Fruit fly (Drosophila melanogaster) ovary, adult (tissue): ENCODE data around the gene Uqcc1.
A peak's percentile ranks its signal among the peaks of the same experiment; 100 is the strongest.

Source experiments
- CG17801 ChIP-seq: fragments of 200-800 bp; optimal IDR thresholded peaks from 2 replicates; lab custom pipeline; 2019; ENCODE audit warnings: missing biosample characterization, mild to moderate bottlenecking, missing genetic modification characterization, moderate library complexity; ENCODE audit not compliant: partially characterized antibody

Uqcc1 gene

DNA sequence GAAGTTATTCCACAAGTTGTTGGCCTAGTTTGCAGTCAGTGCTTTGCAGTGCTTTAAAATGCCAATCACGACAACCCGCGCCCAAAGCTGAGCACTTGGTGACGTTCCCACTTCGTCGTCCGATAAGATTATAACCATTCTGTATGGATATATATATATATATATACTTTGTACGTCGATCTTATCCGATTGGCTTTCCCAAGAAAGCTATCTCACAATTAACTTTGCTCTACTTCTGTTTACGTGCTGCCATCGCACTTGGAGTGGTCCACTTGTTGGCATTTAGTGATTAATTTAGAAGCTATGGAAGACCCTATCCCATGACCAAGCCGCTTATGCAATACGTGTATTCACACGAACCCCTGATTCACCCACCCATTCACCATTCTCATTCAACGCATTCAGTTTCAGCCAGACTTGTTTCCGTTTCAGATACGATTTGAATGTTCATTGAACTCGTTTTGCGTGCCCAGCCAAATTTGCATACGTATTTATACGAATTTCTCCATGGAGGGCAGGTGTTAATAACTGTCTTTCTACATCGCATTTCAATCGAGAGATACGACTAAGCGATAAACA, 4.2 kb upstream of the Uqcc1 start:
- no peak for TF ChIP-seq CG17801

dm6 chr3L:6955254-6956229, 2.4 kb downstream of the Uqcc1 start, which contains the start of the genes CG10077 and CG9948:
CG10077 (minus strand) TSS chr3L:6955904.
CG9948 (plus strand) TSS chr3L:6955991.
- peak; percentile 94 for TF ChIP-seq CG17801

- TF ChIP-seq CG17801: no peak
Observed at dm6 chr3L:6947188-6947971, 10.5 kb downstream of the Uqcc1 start.

DNA sequence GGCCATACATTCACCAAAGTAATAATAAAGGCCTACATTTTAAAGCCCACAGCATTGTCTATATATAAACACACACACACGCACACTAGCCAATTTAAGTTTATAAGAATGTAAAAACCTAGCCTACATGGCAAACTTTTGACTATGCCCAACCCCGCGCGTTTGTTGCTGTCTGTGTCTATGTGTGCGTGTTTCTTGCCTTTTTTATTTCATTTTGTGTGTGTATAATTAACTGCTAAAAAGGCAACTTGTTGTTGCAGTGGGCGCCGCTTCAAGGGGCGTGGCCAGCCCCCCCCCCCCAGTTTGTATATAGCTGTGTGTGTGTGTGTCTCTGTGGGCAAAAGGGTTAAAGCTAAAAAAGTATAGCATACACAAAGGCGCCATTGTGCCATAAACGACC, 12.6 kb downstream of the Uqcc1 start:
- no peak for TF ChIP-seq CG17801

DNA sequence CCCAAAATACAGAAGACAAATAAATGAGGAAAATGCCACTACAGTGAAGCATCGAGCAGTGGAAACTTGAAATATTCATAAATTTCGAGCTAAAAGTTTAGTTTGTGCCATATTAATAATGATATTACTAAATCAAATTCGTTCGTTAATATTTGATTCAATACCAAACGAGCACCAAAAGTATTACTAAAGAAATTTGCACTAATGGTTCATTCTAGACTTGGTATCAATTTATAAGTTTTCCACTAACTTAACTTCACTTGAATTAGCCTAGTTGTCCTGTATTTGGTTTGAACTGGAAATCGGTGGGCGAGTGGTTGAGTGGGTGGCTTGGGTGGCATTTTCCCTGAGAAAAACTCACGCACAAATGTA, 14.0 kb downstream of the Uqcc1 start:
- no peak for TF ChIP-seq CG17801

dm6 chr3L:6943204-6943947, 14.5 kb downstream of the Uqcc1 start:
- TF ChIP-seq CG17801: no peak

- TF ChIP-seq CG17801: no peak
Observed at dm6 chr3L:6942831-6943114, 15.1 kb downstream of the Uqcc1 start, which contains the start of gene tow. tow (plus strand) TSS chr3L:6942856.

DNA sequence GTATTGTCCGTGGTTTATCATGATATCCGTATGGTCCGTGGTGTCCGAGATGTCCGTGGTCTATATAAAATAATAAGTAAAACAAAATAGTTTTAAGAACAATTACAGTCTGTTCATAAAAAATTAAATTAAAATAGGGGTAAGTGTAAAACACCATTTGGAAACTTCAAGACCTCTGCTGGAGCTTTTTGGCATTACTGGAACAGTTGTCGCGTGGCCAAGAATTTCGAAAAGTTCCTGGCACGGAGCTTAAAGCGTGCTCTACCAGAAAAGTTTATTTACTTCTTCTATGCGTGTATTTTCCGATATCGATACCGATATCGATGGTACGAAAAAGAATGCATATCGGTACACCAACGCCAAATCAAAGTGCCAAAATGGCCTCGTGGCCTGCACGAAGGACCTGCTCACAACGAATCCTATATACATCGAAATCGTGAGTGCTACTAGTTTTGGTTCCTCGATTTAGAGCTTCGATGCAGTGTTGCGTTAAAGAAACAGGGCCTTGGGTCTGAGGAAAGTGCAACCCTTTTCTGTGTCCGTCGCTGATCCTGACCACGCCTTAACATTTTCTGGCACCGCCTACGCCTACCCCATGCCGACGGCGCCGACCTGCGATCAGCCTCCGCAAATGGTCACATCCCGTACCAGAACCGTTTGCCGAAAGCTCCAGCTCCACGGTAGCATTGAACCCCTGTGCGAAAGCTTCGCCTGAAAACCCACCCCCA, 15.6 kb downstream of the Uqcc1 start:
- no peak for TF ChIP-seq CG17801

dm6 chr3L:6934799-6935318, 23.0 kb downstream of the Uqcc1 start:
- no peak for TF ChIP-seq CG17801

DNA sequence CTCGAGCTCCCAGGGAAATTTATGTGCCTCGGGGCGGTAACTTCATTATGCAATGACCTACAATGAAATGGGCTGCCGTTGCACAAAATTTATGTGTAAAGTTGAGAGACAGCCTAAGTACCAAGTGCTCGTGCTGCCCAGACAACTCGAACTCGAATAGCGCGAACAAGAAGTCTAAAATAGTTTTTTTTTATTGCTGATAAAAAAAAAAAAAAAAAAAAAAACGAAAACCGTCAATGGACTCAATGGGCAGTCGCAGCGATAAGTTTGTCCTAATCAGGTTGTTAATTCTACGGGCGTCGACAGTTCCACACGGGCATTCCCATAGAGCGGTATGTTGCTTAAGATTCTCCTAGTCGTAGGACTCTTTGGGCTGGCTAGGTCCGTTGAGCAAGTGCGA, 25.3 kb downstream of the Uqcc1 start, which contains the start of gene CG14820:
Gene CG14820, plus strand, starts transcription at position 301 of the 400 bp plus-strand sequence.
- TF ChIP-seq CG17801: no peak

DNA sequence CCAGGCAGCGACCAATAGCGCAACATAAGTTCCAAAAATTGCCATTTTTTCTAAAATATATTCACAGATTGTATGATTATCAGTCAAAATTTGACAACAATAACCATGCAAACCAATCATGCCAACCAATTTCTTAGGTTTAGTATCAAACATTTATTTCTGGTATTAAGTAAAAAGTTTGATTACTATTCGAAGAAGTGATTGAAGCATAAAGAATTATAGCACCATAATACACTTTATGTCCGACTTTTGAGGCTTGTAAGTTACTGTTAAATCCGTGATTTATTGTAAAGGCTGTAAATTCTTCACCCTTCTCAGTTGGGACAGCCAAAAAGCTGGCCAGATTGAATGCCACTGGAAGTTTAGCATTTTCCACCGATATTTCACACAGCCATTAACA, 26.1 kb downstream of the Uqcc1 start, which contains the start of gene CG45413:
Gene CG45413, minus strand, starts transcription at position 101 of the 400 bp plus-strand sequence.
- no peak for TF ChIP-seq CG17801

- no peak for TF ChIP-seq CG17801
Observed at dm6 chr3L:6925843-6926242, 32.1 kb downstream of the Uqcc1 start.

- no peak for TF ChIP-seq CG17801
Observed at dm6 chr3L:6919213-6919612, 38.7 kb downstream of the Uqcc1 start.

dm6 chr3L:6914776-6915175, 43.1 kb downstream of the Uqcc1 start, which contains the start of gene Prat2:
Prat2 (minus strand) TSS chr3L:6914876.
- no peak for TF ChIP-seq CG17801

DNA sequence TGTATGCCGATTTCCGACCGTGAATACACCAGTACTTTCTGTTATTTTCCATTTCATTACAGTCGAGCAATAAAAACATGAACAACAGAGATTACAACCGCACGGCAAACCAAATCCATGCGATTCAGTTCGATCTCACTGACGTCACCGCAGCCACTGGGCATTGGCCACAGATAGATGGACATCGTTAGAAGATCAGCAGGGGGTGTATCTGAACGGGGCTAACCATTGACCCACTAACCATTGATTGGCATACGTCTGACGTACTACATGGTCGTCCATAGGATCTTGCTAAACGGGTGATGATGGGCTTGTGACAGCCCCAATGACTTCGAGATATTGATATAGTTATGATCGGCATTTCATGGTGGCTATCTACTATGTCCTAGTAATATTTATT, 44.1 kb downstream of the Uqcc1 start:
- TF ChIP-seq CG17801: no peak
